Worm (Caenorhabditis elegans): ENCODE data around the gene Y55F3C.17.

- TF ChIP-seq nhr-11 (tag; optimal IDR thresholded peaks at IDR 0.05) (no peak), nhr-12 (tag; optimal IDR thresholded peaks at IDR 0.05) (no peak), nhr-47 (tag; optimal IDR thresholded peaks at IDR 0.05) (no peak), egl-13 (tag; optimal IDR thresholded peaks at IDR 0.05) (no peak), ceh-63 (GFP tag; optimal IDR thresholded peaks at IDR 0.05) (no peak), skn-1 (tag; optimal IDR thresholded peaks at IDR 0.05) (no peak), pqm-1 (tag; optimal IDR thresholded peaks at IDR 0.05) (no peak), lin-35 (GFP tag; optimal IDR thresholded peaks at IDR 0.05) (no peak), snpc-4 (tag; optimal IDR thresholded peaks at IDR 0.05) (no peak), lin-15B (tag; optimal IDR thresholded peaks at IDR 0.05) (no peak), egl-27 (tag; optimal IDR thresholded peaks at IDR 0.05) (no peak)
These were observed 18.1 kb upstream of the Y55F3C.17 start, which contains the start of gene clec-164 for ce11 chrIV:716323-716722.
